Worm (Caenorhabditis elegans): Measurements from ENCODE around the gene str-63.

ce11 chrV:3342504-3342903, 8.9 kb upstream of the str-63 start, which contains the start of gene C17B7.3:
- TF ChIP-seq pha-2 (tag; optimal IDR thresholded peaks at IDR 0.05) (no peak), pat-9 (tag; optimal IDR thresholded peaks at IDR 0.05) (no peak), syd-9 (tag; optimal IDR thresholded peaks at IDR 0.05) (no peak), lin-11 (tag; optimal IDR thresholded peaks at IDR 0.05) (no peak), ama-1 (optimal IDR thresholded peaks at IDR 0.05) (no peak), nhr-11 (tag; optimal IDR thresholded peaks at IDR 0.05) (no peak), sox-4 (tag; optimal IDR thresholded peaks at IDR 0.05) (no peak), zip-5 (tag; optimal IDR thresholded peaks at IDR 0.05) (no peak), che-1 (tag; optimal IDR thresholded peaks at IDR 0.05) (no peak), elt-2 (tag; optimal IDR thresholded peaks at IDR 0.05) (no peak), fkh-10 (GFP tag; optimal IDR thresholded peaks at IDR 0.05) (no peak), pha-4 (tag; optimal IDR thresholded peaks at IDR 0.05) (no peak), pag-3 (tag; optimal IDR thresholded peaks at IDR 0.05; ENCODE audit: borderline replicate concordance) (no peak), ceh-6 (GFP tag; optimal IDR thresholded peaks at IDR 0.05) (no peak)

Measured in whole organism, late embryonic.